Worm (Caenorhabditis elegans) whole organism, late embryonic: ENCODE data around the gene tdpo-1.

Source experiments
- C38D4.7 ChIP-seq: fragments of 200-800 bp; sonication (Bioruptor generic); optimal IDR thresholded peaks from 2 replicates; lab custom pipeline; 2018; ENCODE audit warnings: mild to moderate bottlenecking, missing genetic modification characterization, moderate library complexity, missing compliant biosample characterization
- K02D7.2 ChIP-seq: sonication (generic microtip); optimal IDR thresholded peaks from 2 replicates; lab custom pipeline; 2017; ENCODE audit warnings: mild to moderate bottlenecking, missing genetic modification characterization, missing compliant biosample characterization
- K09A11.1 ChIP-seq: sonication (generic microtip); optimal IDR thresholded peaks from 2 replicates; lab custom pipeline; 2017; ENCODE audit warnings: antibody characterized with exemption, mild to moderate bottlenecking, missing genetic modification characterization, missing compliant biosample characterization; ENCODE audit not compliant: insufficient read depth
- Y22D7AL.16 ChIP-seq: sonication (generic microtip); optimal IDR thresholded peaks from 2 replicates; lab custom pipeline; 2016; ENCODE audit warnings: missing genetic modification characterization, missing compliant biosample characterization
- ahr-1 ChIP-seq: sonication (generic microtip); optimal IDR thresholded peaks from 2 replicates; lab custom pipeline; 2016; ENCODE audit warnings: missing genetic modification characterization, missing compliant biosample characterization
- ama-1 ChIP-seq: fragments of 150-350 bp; optimal IDR thresholded peaks from 2 replicates; lab custom pipeline; 2014
- ceh-19 ChIP-seq: fragments of 200-800 bp; sonication (Bioruptor generic); optimal IDR thresholded peaks from 2 replicates; lab custom pipeline; 2018; ENCODE audit warnings: mild to moderate bottlenecking, missing genetic modification characterization, missing compliant biosample characterization
- ceh-2 ChIP-seq: sonication (generic microtip); optimal IDR thresholded peaks from 2 replicates; lab custom pipeline; 2016; ENCODE audit warnings: missing genotype, missing genetic modification characterization, missing compliant biosample characterization
- ceh-24 ChIP-seq: sonication (generic microtip); optimal IDR thresholded peaks from 2 replicates; lab custom pipeline; 2016; ENCODE audit warnings: mild to moderate bottlenecking, missing genetic modification characterization, missing compliant biosample characterization
- ceh-30 ChIP-seq: fragments of 150-350 bp; optimal IDR thresholded peaks from 2 replicates; lab custom pipeline; 2014; ENCODE audit warnings: missing biosample characterization, missing genetic modification characterization
- ceh-34 ChIP-seq: sonication (generic microtip); optimal IDR thresholded peaks from 2 replicates; lab custom pipeline; 2016; ENCODE audit warnings: mild to moderate bottlenecking, missing genetic modification characterization, missing compliant biosample characterization
- ceh-48 ChIP-seq: sonication (generic microtip); optimal IDR thresholded peaks from 2 replicates; lab custom pipeline; 2016; ENCODE audit warnings: missing genetic modification characterization, inconsistent platforms, missing compliant biosample characterization
- ceh-6 ChIP-seq: fragments of 200-800 bp; sonication (Bioruptor generic); optimal IDR thresholded peaks from 2 replicates; lab custom pipeline; 2018; ENCODE audit warnings: mild to moderate bottlenecking, missing genetic modification characterization, missing compliant biosample characterization
- dmd-4 ChIP-seq: sonication (generic microtip); optimal IDR thresholded peaks from 2 replicates; lab custom pipeline; 2016; ENCODE audit warnings: borderline replicate concordance, missing genetic modification characterization, missing compliant biosample characterization
- dve-1 ChIP-seq: sonication (generic microtip); optimal IDR thresholded peaks from 2 replicates; lab custom pipeline; 2017; ENCODE audit warnings: antibody characterized with exemption, mild to moderate bottlenecking, missing genetic modification characterization, missing compliant biosample characterization
- elt-2 ChIP-seq: sonication (generic microtip); optimal IDR thresholded peaks from 2 replicates; lab custom pipeline; 2016; ENCODE audit warnings: missing genetic modification reagents, missing genetic modification characterization, missing compliant biosample characterization
- elt-4 ChIP-seq: sonication (generic microtip); optimal IDR thresholded peaks from 2 replicates; lab custom pipeline; 2016; ENCODE audit warnings: missing genetic modification characterization, missing compliant biosample characterization
- fax-1 ChIP-seq: sonication (generic microtip); optimal IDR thresholded peaks from 2 replicates; lab custom pipeline; 2016; ENCODE audit warnings: missing genotype, missing genetic modification characterization, missing compliant biosample characterization
- fkh-10 ChIP-seq: fragments of 150-350 bp; optimal IDR thresholded peaks from 2 replicates; lab custom pipeline; 2014; ENCODE audit warnings: missing biosample characterization, missing genetic modification reagents, missing genetic modification characterization
- hlh-30 ChIP-seq: sonication (generic microtip); optimal IDR thresholded peaks from 2 replicates; lab custom pipeline; 2017; ENCODE audit warnings: antibody characterized with exemption, missing genetic modification characterization, missing compliant biosample characterization; ENCODE audit not compliant: insufficient read depth
- hlh-6 ChIP-seq: sonication (generic microtip); optimal IDR thresholded peaks from 2 replicates; lab custom pipeline; 2016; ENCODE audit warnings: missing genotype, missing genetic modification characterization, missing compliant biosample characterization
- hlh-8 ChIP-seq: sonication (generic microtip); optimal IDR thresholded peaks from 2 replicates; lab custom pipeline; 2016; ENCODE audit warnings: missing genotype, missing genetic modification characterization, missing compliant biosample characterization
- lin-11 ChIP-seq: fragments of 200-800 bp; sonication (Bioruptor generic); optimal IDR thresholded peaks from 2 replicates; lab custom pipeline; 2018; ENCODE audit warnings: mild to moderate bottlenecking, missing genetic modification characterization, missing compliant biosample characterization
- nhr-232 ChIP-seq: sonication (generic microtip); optimal IDR thresholded peaks from 2 replicates; lab custom pipeline; 2016; ENCODE audit warnings: missing genetic modification characterization, missing compliant biosample characterization
- npax-4 ChIP-seq: sonication (generic microtip); optimal IDR thresholded peaks from 2 replicates; lab custom pipeline; 2016; ENCODE audit warnings: missing genetic modification characterization, missing compliant biosample characterization
- pat-9 ChIP-seq: fragments of 200-800 bp; sonication (Bioruptor generic); optimal IDR thresholded peaks from 2 replicates; lab custom pipeline; 2018; ENCODE audit warnings: mild to moderate bottlenecking, missing genetic modification characterization, moderate library complexity, missing compliant biosample characterization
- pha-4 ChIP-seq: fragments of 150-350 bp; optimal IDR thresholded peaks from 2 replicates; lab custom pipeline; 2018; ENCODE audit warnings: missing biosample characterization, missing genetic modification reagents, missing genetic modification characterization
- pqm-1 ChIP-seq: sonication (generic microtip); optimal IDR thresholded peaks from 2 replicates; lab custom pipeline; 2016; ENCODE audit warnings: missing genetic modification characterization, missing compliant biosample characterization
- ref-2 ChIP-seq: sonication (generic microtip); optimal IDR thresholded peaks from 2 replicates; lab custom pipeline; 2016; ENCODE audit warnings: missing genetic modification characterization, missing compliant biosample characterization
- sdc-2 ChIP-seq: sonication (generic microtip); optimal IDR thresholded peaks from 2 replicates; lab custom pipeline; 2016; ENCODE audit warnings: missing genotype, missing genetic modification characterization, missing compliant biosample characterization
- sox-2 ChIP-seq: fragments of 200-800 bp; sonication (Bioruptor generic); IDR thresholded peaks from 2 replicates; pipeline ENCODE4 v1.3.6; 2022; ENCODE audit warnings: missing genetic modification reagents, missing genetic modification characterization, missing compliant biosample characterization
- tbx-7 ChIP-seq: sonication (generic microtip); optimal IDR thresholded peaks from 2 replicates; lab custom pipeline; 2016; ENCODE audit warnings: missing genotype, missing genetic modification characterization, missing compliant biosample characterization
- ttx-3 ChIP-seq: sonication (generic microtip); optimal IDR thresholded peaks from 2 replicates; lab custom pipeline; 2016; ENCODE audit warnings: missing genetic modification reagents, missing genetic modification characterization, missing compliant biosample characterization
- unc-42 ChIP-seq: sonication (generic microtip); optimal IDR thresholded peaks from 2 replicates; lab custom pipeline; 2016; ENCODE audit warnings: missing genotype, missing genetic modification characterization, missing compliant biosample characterization
- unc-55 ChIP-seq: sonication (generic microtip); optimal IDR thresholded peaks from 2 replicates; lab custom pipeline; 2017; ENCODE audit warnings: missing biosample characterization, missing genetic modification reagents, missing genetic modification characterization
- zip-5 ChIP-seq: sonication (generic microtip); optimal IDR thresholded peaks from 2 replicates; lab custom pipeline; 2016; ENCODE audit warnings: missing genetic modification characterization, missing compliant biosample characterization

tdpo-1 gene

ce11 chrIV:1917819-1918218 lies 41.8 kb upstream of the tdpo-1 start, which contains the start of gene elt-6:
TSS of gene elt-6 (plus strand) at chrIV:1917977.
- TF ChIP-seq ref-2 (peak; percentile 19), unc-42 (no peak)

ce11 chrIV:1920513-1920912 lies 39.1 kb upstream of the tdpo-1 start:
- no peak for TF ChIP-seq Y22D7AL.16 (tag; lab: Kevin White, UChicago)
- TF ChIP-seq pat-9 (tag; lab: Kevin White, UChicago) = no peak
- TF ChIP-seq unc-55 (GFP tag; lab: Kevin White, UChicago) = no peak
- TF ChIP-seq ceh-19 (GFP tag; lab: Kevin White, UChicago) = no peak
- no peak for TF ChIP-seq hlh-8 (tag; lab: Kevin White, UChicago)
- TF ChIP-seq dve-1 (tag; lab: Kevin White, UChicago) = peak; percentile 67

- TF ChIP-seq hlh-30 (tag; lab: Kevin White, UChicago) (peak; percentile 59), Y22D7AL.16 (tag; lab: Kevin White, UChicago) (no peak), fkh-10 (GFP tag; lab: Kevin White, UChicago) (no peak)
Measured at ce11 chrIV:1923722-1924121, 35.9 kb upstream of the tdpo-1 start, which contains the start of gene denn-4. TSS of gene denn-4 (plus strand) at chrIV:1924001.

DNA sequence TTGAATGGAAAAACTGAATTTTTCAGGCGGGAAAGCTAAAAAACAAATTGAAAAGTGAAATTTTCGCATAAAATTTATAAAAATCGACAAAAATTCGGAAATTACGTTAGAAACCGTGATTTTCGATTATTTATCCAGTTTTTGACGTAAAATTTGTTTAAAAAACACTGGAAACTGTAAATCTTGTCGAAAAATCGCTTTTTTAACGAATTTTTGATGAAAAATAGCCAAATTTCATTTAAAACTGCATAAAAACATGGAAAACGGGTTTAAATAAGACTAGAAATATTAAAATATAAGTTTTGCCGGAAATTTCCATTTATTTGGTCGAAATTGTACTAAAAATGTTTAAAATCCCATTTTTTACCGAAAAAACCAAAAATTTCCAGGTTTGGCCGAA lies 35.5 kb upstream of the tdpo-1 start:
- TF ChIP-seq elt-2 (tag; lab: Kevin White, UChicago) (no peak), pqm-1 (no peak), K02D7.2 (tag; lab: Kevin White, UChicago) (no peak)

DNA sequence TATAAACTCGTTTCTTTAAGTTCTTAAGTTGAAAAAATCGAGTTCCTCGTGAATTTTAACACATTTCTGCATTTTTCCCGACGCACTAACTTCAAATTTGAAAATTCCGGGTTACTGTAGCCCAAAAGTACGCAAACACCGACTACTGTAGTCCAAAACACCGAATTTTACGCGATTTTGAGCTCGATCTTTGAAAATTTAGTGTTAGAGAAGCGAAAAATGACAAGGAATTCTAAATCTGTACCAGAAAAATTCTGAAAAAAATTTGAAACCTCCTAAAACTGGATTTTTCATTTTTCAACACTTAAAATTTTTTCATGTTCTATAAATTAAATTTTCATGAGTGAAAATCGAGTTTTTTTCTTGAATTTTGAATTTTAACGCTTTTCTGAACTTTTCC lies 14.5 kb upstream of the tdpo-1 start:
- TF ChIP-seq ceh-24 = no peak
- TF ChIP-seq ama-1 (lab: Kevin White, UChicago) = no peak
- no peak for TF ChIP-seq hlh-6
- no peak for TF ChIP-seq ahr-1 (tag; lab: Kevin White, UChicago)
- no peak for TF ChIP-seq elt-2 (tag; lab: Kevin White, UChicago)
- no peak for TF ChIP-seq hlh-8 (tag; lab: Kevin White, UChicago)
- no peak for TF ChIP-seq tbx-7
- no peak for TF ChIP-seq lin-11 (tag; lab: Kevin White, UChicago)
- TF ChIP-seq Y22D7AL.16 (tag; lab: Kevin White, UChicago) = no peak
- no peak for TF ChIP-seq zip-5 (tag; lab: Kevin White, UChicago)
- no peak for TF ChIP-seq fkh-10 (GFP tag; lab: Kevin White, UChicago)
- TF ChIP-seq sdc-2 = no peak

DNA sequence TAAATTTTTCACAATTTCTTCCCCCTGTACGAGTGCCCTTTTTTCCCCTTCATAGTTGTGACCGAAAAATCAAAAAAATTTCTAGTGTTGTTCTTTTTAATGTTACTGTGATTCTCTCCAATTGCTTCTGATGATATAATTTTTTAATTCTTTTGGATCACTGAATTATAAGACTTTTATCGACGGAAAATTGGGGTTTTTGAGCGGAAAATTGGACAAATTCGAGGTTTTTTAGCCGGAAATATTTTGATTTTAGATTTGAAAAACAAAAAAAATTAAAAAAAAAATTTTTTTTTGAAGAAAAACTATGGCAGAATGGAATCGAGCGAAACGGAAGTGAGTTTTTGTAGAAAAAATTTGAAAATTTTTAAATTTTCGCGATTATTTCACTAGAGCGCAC lies 11.8 kb upstream of the tdpo-1 start, which contains the start of gene tsen-54:
Gene tsen-54, plus strand, starts transcription at position 301 of the 400 bp plus-strand sequence.
- TF ChIP-seq dmd-4 (tag; lab: Kevin White, UChicago) = no peak
- TF ChIP-seq K09A11.1 (tag; lab: Kevin White, UChicago) = no peak
- no peak for TF ChIP-seq nhr-232 (tag; lab: Kevin White, UChicago)
- TF ChIP-seq pat-9 (tag; lab: Kevin White, UChicago) = no peak
- TF ChIP-seq, all 69 proteins: peak for 0

- TF ChIP-seq dve-1 (tag; lab: Kevin White, UChicago) = peak; percentile 9
Measured at ce11 chrIV:1949870-1950269, 9.8 kb upstream of the tdpo-1 start.

DNA sequence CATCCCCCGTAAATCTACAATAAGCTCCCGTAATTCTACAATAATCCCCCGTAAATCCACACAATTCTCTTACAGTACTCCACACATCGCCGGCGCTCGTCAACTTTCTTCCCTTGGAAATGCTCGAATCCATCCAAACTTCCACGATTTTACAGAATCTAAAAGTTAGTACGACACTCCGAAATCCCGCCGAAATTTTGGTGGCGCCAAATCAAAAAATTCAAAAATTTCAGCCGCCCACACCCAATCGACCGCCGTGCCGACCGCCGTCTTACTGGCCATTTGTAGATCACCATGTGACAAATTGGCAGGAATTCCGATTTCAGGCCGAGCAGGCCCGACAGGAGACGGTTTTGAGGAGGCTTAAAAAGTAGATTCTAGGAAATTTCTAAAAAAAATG lies 7.3 kb upstream of the tdpo-1 start:
- TF ChIP-seq pha-4 (tag; lab: Kevin White, UChicago) (no peak), sdc-2 (no peak), elt-4 (tag; lab: Kevin White, UChicago) (no peak), sox-2 (GFP tag; lab: Robert Waterston, UW) (no peak), ceh-48 (tag; lab: Kevin White, UChicago) (no peak), ceh-34 (no peak), ceh-30 (tag; lab: Kevin White, UChicago) (no peak), C38D4.7 (GFP tag; lab: Kevin White, UChicago) (no peak), npax-4 (tag; lab: Kevin White, UChicago) (no peak), ceh-24 (no peak), ttx-3 (tag; lab: Kevin White, UChicago) (no peak), ceh-2 (tag; lab: Kevin White, UChicago) (no peak), K02D7.2 (tag; lab: Kevin White, UChicago) (no peak), fax-1 (tag; lab: Kevin White, UChicago) (no peak), ceh-6 (GFP tag; lab: Kevin White, UChicago) (no peak), ahr-1 (tag; lab: Kevin White, UChicago) (no peak), K09A11.1 (tag; lab: Kevin White, UChicago) (no peak)
